Fruit fly (Drosophila melanogaster): ENCODE results near the gene CG14377.

The CG14377 gene

dm6 chr3R:13425470-13426033, 27.9 kb downstream of the CG14377 start, which contains the start of gene Act87E (continued):
- peak; percentile 82 for TF ChIP-seq grau (tag; optimal IDR thresholded peaks at IDR 0.05)
- no peak for TF ChIP-seq caup (GFP tag; optimal IDR thresholded peaks at IDR 0.05; ENCODE audit: severe bottlenecking)
- TF ChIP-seq Max (GFP tag; optimal IDR thresholded peaks at IDR 0.05), result no peak
- no peak for TF ChIP-seq CG17568 (GFP tag; optimal IDR thresholded peaks at IDR 0.05)
- TF ChIP-seq MBD-R2 (GFP tag; IDR thresholded peaks at IDR 0.05), result no peak
- TF ChIP-seq CG9932 (GFP tag; IDR thresholded peaks at IDR 0.05), result peak; percentile 33; the same call in 1 of the 2 replicates
- no peak for TF ChIP-seq gsb (GFP tag; IDR thresholded peaks at IDR 0.05)
- TF ChIP-seq Nf-YB (GFP tag; optimal IDR thresholded peaks at IDR 0.05), result peak; percentile 47
- no peak for TF ChIP-seq CG17612 (GFP tag; IDR thresholded peaks at IDR 0.05)
- TF ChIP-seq Hey (tag; optimal IDR thresholded peaks at IDR 0.05), result no peak
- TF ChIP-seq gcm2 (GFP tag; optimal IDR thresholded peaks at IDR 0.05), result no peak
- TF ChIP-seq da (GFP tag; optimal IDR thresholded peaks at IDR 0.05), result no peak
- peak; percentile 3 for TF ChIP-seq stwl (tag; optimal IDR thresholded peaks at IDR 0.05)
- no peak for TF ChIP-seq al (GFP tag; IDR thresholded peaks at IDR 0.05)
- no peak for TF ChIP-seq CG12299 (tag; optimal IDR thresholded peaks at IDR 0.05)
- TF ChIP-seq ham (GFP tag; IDR thresholded peaks at IDR 0.05), result no peak
- peak; percentile 9 for TF ChIP-seq CG1233 (GFP tag; optimal IDR thresholded peaks at IDR 0.05)
- TF ChIP-seq sens (GFP tag), result peak; percentile 73
- no peak for TF ChIP-seq Fer1 (GFP tag; optimal IDR thresholded peaks at IDR 0.05)
- TF ChIP-seq tap (tag; optimal IDR thresholded peaks at IDR 0.05), result peak; percentile 57
- peak; percentile 16 for TF ChIP-seq pros (GFP tag; optimal IDR thresholded peaks at IDR 0.05)
- no peak for TF ChIP-seq Doc3 (GFP tag; IDR thresholded peaks at IDR 0.05; ENCODE audit: partially characterized antibody)
- TF ChIP-seq Hmr (GFP tag; optimal IDR thresholded peaks at IDR 0.05), result peak; percentile 18
- TF ChIP-seq CG1603 (tag; optimal IDR thresholded peaks at IDR 0.05), result no peak
- peak; percentile 12 for TF ChIP-seq Fer2 (tag; optimal IDR thresholded peaks at IDR 0.05)
- TF ChIP-seq MTF-1 (GFP tag; optimal IDR thresholded peaks at IDR 0.05; ENCODE audit: borderline replicate concordance), result no peak
- TF ChIP-seq CG6254 (GFP tag; optimal IDR thresholded peaks at IDR 0.05), result peak; percentile 65
- no peak for TF ChIP-seq jing (GFP tag; optimal IDR thresholded peaks at IDR 0.05)
- peak in 1 of 3 experiments; percentile 87 for TF ChIP-seq lola (GFP tag; optimal IDR thresholded peaks at IDR 0.05)
- no peak for TF ChIP-seq HmgD (GFP tag; optimal IDR thresholded peaks at IDR 0.05)
- 0 out of 2 replicates have a peak, but pooled peaks have one; percentile 49 for TF ChIP-seq danr (GFP tag; IDR thresholded peaks at IDR 0.05)
- TF ChIP-seq CG13296 (GFP tag; optimal IDR thresholded peaks at IDR 0.05), result peak; percentile 62
- no peak for TF ChIP-seq pfk (GFP tag; optimal IDR thresholded peaks at IDR 0.05)
- TF ChIP-seq pum (GFP tag; optimal IDR thresholded peaks at IDR 0.05), result no peak
- TF ChIP-seq CG16779 (GFP tag; IDR thresholded peaks at IDR 0.05), result no peak
- TF ChIP-seq Dad (GFP tag; optimal IDR thresholded peaks at IDR 0.05), result no peak
- TF ChIP-seq ci (GFP tag; IDR thresholded peaks at IDR 0.05), result no peak
- no peak for TF ChIP-seq CG7928 (GFP tag; optimal IDR thresholded peaks at IDR 0.05)
- peak; percentile 34 for TF ChIP-seq CG9817 (tag; optimal IDR thresholded peaks at IDR 0.05)
- TF ChIP-seq luna (GFP tag; optimal IDR thresholded peaks at IDR 0.05), result no peak
- no peak for TF ChIP-seq CG3995 (GFP tag; optimal IDR thresholded peaks at IDR 0.05)
- peak; percentile 79 for TF ChIP-seq CG30403 (GFP tag; optimal IDR thresholded peaks at IDR 0.05)
- TF ChIP-seq CG11247 (GFP tag; IDR thresholded peaks at IDR 0.05), result 0 out of 2 replicates have a peak, but pooled peaks have one; percentile 18
- TF ChIP-seq CG10366 (GFP tag; IDR thresholded peaks at IDR 0.05), result 0 out of 2 replicates have a peak, but pooled peaks have one; percentile 32
- TF ChIP-seq CG6791 (GFP tag; IDR thresholded peaks at IDR 0.05; ENCODE audit: partially characterized antibody), result no peak
- TF ChIP-seq Sry-β (GFP tag; optimal IDR thresholded peaks at IDR 0.05), result no peak
- TF ChIP-seq Aef1 (GFP tag; IDR thresholded peaks at IDR 0.05), result 0 out of 3 replicates have a peak, but pooled peaks have one; percentile 30
- no peak for TF ChIP-seq kay (GFP tag; optimal IDR thresholded peaks at IDR 0.05)
- TF ChIP-seq ro (GFP tag; IDR thresholded peaks at IDR 0.05), result no peak
- peak; percentile 40 for TF ChIP-seq Six4 (GFP tag; optimal IDR thresholded peaks at IDR 0.05)
